Fruit fly (Drosophila melanogaster) Kc167 (cell line): ENCODE measurements around the gene BCAS2.

Experiments
- Myc ChIP-seq: fragments of >200 bp; optimal IDR thresholded peaks from 2 replicates; lab custom pipeline; 2017; ENCODE audit warnings: missing external identifiers
- Sin3A ChIP-seq: fragments of >200 bp; optimal IDR thresholded peaks from 2 replicates; lab custom pipeline; 2018; ENCODE audit warnings: missing external identifiers
- h ChIP-seq: fragments of >200 bp; optimal IDR thresholded peaks from 3 replicates; lab custom pipeline; 2018; ENCODE audit warnings: missing external identifiers
- insv ChIP-seq: fragments of >200 bp; optimal IDR thresholded peaks from 3 replicates; lab custom pipeline; 2018; ENCODE audit warnings: missing external identifiers
- psq ChIP-seq: fragments of >200 bp; optimal IDR thresholded peaks from 2 replicates; lab custom pipeline; 2017; ENCODE audit warnings: missing external identifiers
- ttk ChIP-seq: sonication (Bioruptor generic); optimal IDR thresholded peaks from 2 replicates; lab custom pipeline; 2017; ENCODE audit warnings: missing external identifiers

BCAS2 gene

dm6 chr3R:27916355-27917019, 5.7 kb downstream of the BCAS2 start, which contains the start of the genes CG5003 and mRpS22:
TSS of gene CG5003 (minus strand) at chr3R:27916516.
TSS of gene mRpS22 (plus strand) at chr3R:27916908.
- TF ChIP-seq Sin3A (lab: Kevin White, UChicago) (no peak), h (lab: Kevin White, UChicago) (no peak), ttk (lab: Kevin White, UChicago) (no peak), Myc (no peak), insv (no peak), psq (lab: Kevin White, UChicago) (no peak)

- TF ChIP-seq Myc (no peak), insv (no peak), Sin3A (lab: Kevin White, UChicago) (no peak)
Observed at dm6 chr3R:27912147-27912546, 10.0 kb downstream of the BCAS2 start, which contains the start of gene mil. TSS of gene mil (plus strand) at chr3R:27912447.

dm6 chr3R:27905695-27906094, 16.5 kb downstream of the BCAS2 start, which contains the start of gene CG34353:
TSS of gene CG34353 (minus strand) at chr3R:27905843.
- TF ChIP-seq Sin3A (lab: Kevin White, UChicago) (no peak), Myc (no peak), h (lab: Kevin White, UChicago) (no peak), psq (lab: Kevin White, UChicago) (no peak), ttk (lab: Kevin White, UChicago) (no peak), insv (no peak)

dm6 chr3R:27888110-27888509, 34.0 kb downstream of the BCAS2 start:
- TF ChIP-seq h (lab: Kevin White, UChicago) (no peak), ttk (lab: Kevin White, UChicago) (no peak), Sin3A (lab: Kevin White, UChicago) (no peak), psq (lab: Kevin White, UChicago) (no peak), insv (no peak), Myc (no peak)

- TF ChIP-seq Sin3A (lab: Kevin White, UChicago) (no peak), Myc (no peak), h (lab: Kevin White, UChicago) (no peak), insv (no peak), psq (lab: Kevin White, UChicago) (no peak), ttk (lab: Kevin White, UChicago) (no peak)
Observed at dm6 chr3R:27872290-27872689, 49.9 kb downstream of the BCAS2 start, which contains the start of gene CG12426. TSS of gene CG12426 (minus strand) at chr3R:27872390.
